Worm (Caenorhabditis elegans): ENCODE measurements around the gene F46C5.9.

F46C5.9 gene

ce11 chrII:8789828-8790558 lies 20.5 kb downstream of the F46C5.9 start, which contains the start of gene F07H5.13 (continued):
- no peak for TF ChIP-seq die-1 (tag; optimal IDR thresholded peaks at IDR 0.05)
- no peak for TF ChIP-seq mxl-1 (tag; optimal IDR thresholded peaks at IDR 0.05)
- TF ChIP-seq egl-44 (GFP tag; IDR thresholded peaks at IDR 0.05) = no peak
- no peak for TF ChIP-seq xnd-1 (tag; optimal IDR thresholded peaks at IDR 0.05)
- no peak for TF ChIP-seq F57C9.4 (tag; optimal IDR thresholded peaks at IDR 0.05)
- no peak for TF ChIP-seq F57A8.1 (GFP tag; optimal IDR thresholded peaks at IDR 0.05)
- TF ChIP-seq ekl-4 (GFP tag; IDR thresholded peaks at IDR 0.05) = 0 out of 2 replicates have a peak, but pooled peaks have one; percentile 34
- TF ChIP-seq sea-2 (GFP tag; IDR thresholded peaks at IDR 0.05) = no peak
- no peak for TF ChIP-seq lsy-27 (tag; optimal IDR thresholded peaks at IDR 0.05; ENCODE audit: borderline replicate concordance, insufficient read depth)
- no peak for TF ChIP-seq tbx-9 (tag; optimal IDR thresholded peaks at IDR 0.05; ENCODE audit: borderline replicate concordance)
- no peak for TF ChIP-seq ztf-18 (tag; optimal IDR thresholded peaks at IDR 0.05)
- no peak for TF ChIP-seq F22D6.2 (tag; optimal IDR thresholded peaks at IDR 0.05)
- no peak for TF ChIP-seq let-526 (GFP tag; IDR thresholded peaks at IDR 0.05)
- no peak for TF ChIP-seq C06A6.2 (GFP tag; conservative IDR thresholded peaks at IDR 0.05)
- no peak for TF ChIP-seq ceh-100 (GFP tag; IDR thresholded peaks at IDR 0.05)

DNA sequence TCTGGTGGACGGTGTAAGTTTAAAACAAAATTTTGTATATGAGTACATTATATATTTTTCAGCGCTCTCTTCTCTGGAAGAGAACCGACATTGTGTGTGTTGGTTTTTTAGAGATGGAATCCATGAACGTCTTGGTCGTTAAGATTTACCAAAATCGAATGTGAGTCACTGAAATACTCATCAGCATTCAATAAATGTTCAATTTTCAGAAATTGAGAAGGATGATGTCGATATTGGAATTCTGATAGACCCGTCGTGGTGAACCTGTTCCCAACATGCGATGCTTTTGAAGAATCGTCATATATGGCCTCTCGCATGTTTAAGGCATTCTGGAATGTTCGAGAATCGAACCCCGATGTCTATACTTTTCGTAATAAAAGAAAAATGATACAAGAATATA lies 21.8 kb downstream of the F46C5.9 start:
- TF ChIP-seq madf-6 (GFP tag; IDR thresholded peaks at IDR 0.05) = no peak
- no peak for TF ChIP-seq atf-7 (tag; optimal IDR thresholded peaks at IDR 0.05)
- TF ChIP-seq hsf-1 (GFP tag; IDR thresholded peaks at IDR 0.05) = peak; percentile 35; the same call in 1 of the 2 replicates
- TF ChIP-seq ama-1 (optimal IDR thresholded peaks at IDR 0.05) = peak; percentile 53
- no peak for TF ChIP-seq ama-1 (GFP tag; optimal IDR thresholded peaks at IDR 0.05)
- TF ChIP-seq ceh-58 (GFP tag; IDR thresholded peaks at IDR 0.05) = no peak

ce11 chrII:8787376-8787775 lies 23.2 kb downstream of the F46C5.9 start:
- TF ChIP-seq Y67H2A.10 (GFP tag; conservative IDR thresholded peaks at IDR 0.05) = peak; percentile 100
- TF ChIP-seq nhr-90 (tag; optimal IDR thresholded peaks at IDR 0.05) = peak; percentile 14
- no peak for TF ChIP-seq rec-8 (tag; optimal IDR thresholded peaks at IDR 0.05)
- TF ChIP-seq F37B4.10 (GFP tag; IDR thresholded peaks at IDR 0.05) = no peak
- TF ChIP-seq F22D6.2 (tag; optimal IDR thresholded peaks at IDR 0.05) = peak; percentile 34
- peak; percentile 29 for TF ChIP-seq ama-1 (optimal IDR thresholded peaks at IDR 0.05)
- TF ChIP-seq ama-1 (GFP tag; optimal IDR thresholded peaks at IDR 0.05) = no peak
- no peak for TF ChIP-seq D2030.7 (GFP tag; IDR thresholded peaks at IDR 0.05)
- TF ChIP-seq nhr-179 (tag; optimal IDR thresholded peaks at IDR 0.05) = no peak
- peak; percentile 98 for TF ChIP-seq pha-4 (tag; optimal IDR thresholded peaks at IDR 0.05)
- peak; percentile 53 for TF ChIP-seq tlf-1 (GFP tag; optimal IDR thresholded peaks at IDR 0.05)
- peak; percentile 63 for TF ChIP-seq dox-1 (GFP tag; IDR thresholded peaks at IDR 0.05)
- TF ChIP-seq dpff-1 (tag; optimal IDR thresholded peaks at IDR 0.05) = no peak
- no peak for TF ChIP-seq attf-6 (GFP tag; IDR thresholded peaks at IDR 0.05)
- TF ChIP-seq hmg-20 (GFP tag; IDR thresholded peaks at IDR 0.05) = no peak
- no peak for TF ChIP-seq madf-6 (GFP tag; IDR thresholded peaks at IDR 0.05)
- TF ChIP-seq ztf-26 (tag; optimal IDR thresholded peaks at IDR 0.05) = peak; percentile 44
- no peak for TF ChIP-seq hlh-12 (tag; optimal IDR thresholded peaks at IDR 0.05)
- TF ChIP-seq attf-5 (GFP tag; optimal IDR thresholded peaks at IDR 0.05) = peak; percentile 85
- peak; percentile 23 for TF ChIP-seq ztf-18 (tag; optimal IDR thresholded peaks at IDR 0.05)
- peak; percentile 91 for TF ChIP-seq nfyb-1 (GFP tag; IDR thresholded peaks at IDR 0.05)
- no peak for TF ChIP-seq tbx-9 (tag; optimal IDR thresholded peaks at IDR 0.05; ENCODE audit: borderline replicate concordance)
- TF ChIP-seq unc-62 (GFP tag; optimal IDR thresholded peaks at IDR 0.05) = no peak
- peak; percentile 7 for TF ChIP-seq ztf-22 (GFP tag; optimal IDR thresholded peaks at IDR 0.05)
- peak; percentile 86 for TF ChIP-seq C17E4.6 (GFP tag; IDR thresholded peaks at IDR 0.05)
- TF ChIP-seq athp-1 (tag; optimal IDR thresholded peaks at IDR 0.05) = peak; percentile 54
- peak; percentile 76; the same call in 1 of the 2 replicates for TF ChIP-seq let-526 (GFP tag; IDR thresholded peaks at IDR 0.05)
- no peak for TF ChIP-seq F49E8.2 (tag; optimal IDR thresholded peaks at IDR 0.05; ENCODE audit: insufficient read depth)
- TF ChIP-seq F39B2.1 (GFP tag; IDR thresholded peaks at IDR 0.05) = no peak
- peak; percentile 81 for TF ChIP-seq pbrm-1 (GFP tag; IDR thresholded peaks at IDR 0.05)
- TF ChIP-seq ZK185.1 (tag; optimal IDR thresholded peaks at IDR 0.05; ENCODE audit: poor library complexity, severe bottlenecking) = peak; percentile 78
